Worm (Caenorhabditis elegans): ENCODE results near the gene ugt-9.

Gene ugt-9

DNA sequence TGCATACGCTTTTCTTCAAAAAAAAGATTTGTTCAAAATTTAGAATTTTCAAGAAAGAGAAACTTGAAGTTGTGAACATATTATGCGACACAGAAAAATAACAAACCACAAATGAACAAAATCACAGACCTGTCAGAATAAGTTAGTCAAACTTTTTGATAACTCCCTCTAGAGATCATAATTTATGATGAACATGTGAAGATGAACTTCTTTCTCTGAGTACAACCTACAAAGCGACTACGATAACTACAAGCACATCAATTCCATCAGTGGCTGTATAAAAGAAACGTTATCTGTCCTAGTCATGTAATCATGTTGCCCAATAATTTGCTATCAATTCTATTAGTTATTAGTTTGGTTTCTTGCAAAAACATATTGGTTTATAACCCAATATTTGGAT, at the start of gene ugt-9:
Gene ugt-9, plus strand, starts transcription at position 305 of the 400 bp plus-strand sequence.
- TF ChIP-seq W03F9.2 (tag; optimal IDR thresholded peaks at IDR 0.05): no peak
- TF ChIP-seq dao-5 (tag; optimal IDR thresholded peaks at IDR 0.05): no peak
- no peak for TF ChIP-seq him-1 (tag; optimal IDR thresholded peaks at IDR 0.05)

DNA sequence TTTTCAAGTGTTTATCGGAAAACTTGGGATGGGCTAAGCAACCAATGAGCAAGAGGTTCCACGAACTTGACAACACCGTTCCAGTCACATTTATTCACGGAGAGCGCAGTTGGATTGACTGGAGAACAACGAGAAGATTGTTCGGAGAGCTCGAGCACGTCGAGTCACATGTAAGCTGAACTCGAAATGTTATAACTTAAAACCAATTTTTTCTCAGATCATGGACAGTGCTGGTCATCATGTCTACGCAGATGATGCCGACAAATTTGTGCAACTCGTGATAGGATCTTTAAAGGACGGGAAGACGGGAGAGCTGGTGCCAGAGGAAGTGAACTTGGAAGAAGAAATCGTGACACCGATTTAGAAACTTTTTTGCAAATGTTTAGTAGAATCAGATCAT, 49.3 kb upstream of the ugt-9 start:
- TF ChIP-seq dao-5 (tag; optimal IDR thresholded peaks at IDR 0.05): no peak
- no peak for TF ChIP-seq him-1 (tag; optimal IDR thresholded peaks at IDR 0.05)
- TF ChIP-seq W03F9.2 (tag; optimal IDR thresholded peaks at IDR 0.05): no peak

DNA sequence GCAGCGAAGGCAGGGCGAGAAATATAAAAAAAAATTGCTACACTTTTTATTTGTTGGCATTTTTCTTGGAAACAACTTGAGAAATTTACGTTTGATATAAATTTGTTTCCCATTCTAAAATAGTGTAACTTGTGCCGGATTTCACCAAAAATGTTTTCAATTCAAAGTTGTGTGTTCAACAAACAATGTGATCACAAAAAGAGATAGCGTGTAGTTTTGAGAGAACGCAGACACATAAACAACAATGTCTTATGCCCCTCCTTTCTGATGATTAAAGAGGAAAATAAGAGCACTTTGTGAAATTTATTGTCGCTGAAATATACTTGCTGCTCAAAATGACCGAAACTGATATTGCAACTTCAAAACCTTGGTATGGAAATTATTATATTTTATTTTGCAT, 48.4 kb upstream of the ugt-9 start, which contains the start of gene abhd-5.1:
Gene abhd-5.1, plus strand, starts transcription at position 230 of the 400 bp plus-strand sequence.
- TF ChIP-seq him-1 (tag; optimal IDR thresholded peaks at IDR 0.05) (no peak), W03F9.2 (tag; optimal IDR thresholded peaks at IDR 0.05) (peak; percentile 20), dao-5 (tag; optimal IDR thresholded peaks at IDR 0.05) (no peak)

DNA sequence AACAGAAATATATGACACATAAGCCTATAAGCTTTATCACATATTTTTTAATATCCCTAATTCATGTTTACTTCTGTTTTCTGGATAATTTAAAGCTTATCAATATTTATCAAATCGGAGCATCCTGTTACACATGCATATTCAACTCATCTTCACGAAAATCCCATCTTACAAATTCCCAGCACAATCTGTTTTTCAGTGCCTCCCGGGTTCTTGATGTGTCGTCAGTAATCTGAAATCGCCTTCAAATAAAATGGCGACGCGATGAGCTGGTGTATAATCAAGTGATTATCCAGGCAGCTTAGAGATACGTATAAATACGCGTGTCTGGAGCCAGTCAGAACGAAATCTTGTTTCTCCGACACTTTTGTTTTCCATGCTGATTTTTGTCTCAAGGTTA, 45.4 kb upstream of the ugt-9 start:
- TF ChIP-seq him-1 (tag; optimal IDR thresholded peaks at IDR 0.05) (no peak), W03F9.2 (tag; optimal IDR thresholded peaks at IDR 0.05) (no peak), dao-5 (tag; optimal IDR thresholded peaks at IDR 0.05) (no peak)

DNA sequence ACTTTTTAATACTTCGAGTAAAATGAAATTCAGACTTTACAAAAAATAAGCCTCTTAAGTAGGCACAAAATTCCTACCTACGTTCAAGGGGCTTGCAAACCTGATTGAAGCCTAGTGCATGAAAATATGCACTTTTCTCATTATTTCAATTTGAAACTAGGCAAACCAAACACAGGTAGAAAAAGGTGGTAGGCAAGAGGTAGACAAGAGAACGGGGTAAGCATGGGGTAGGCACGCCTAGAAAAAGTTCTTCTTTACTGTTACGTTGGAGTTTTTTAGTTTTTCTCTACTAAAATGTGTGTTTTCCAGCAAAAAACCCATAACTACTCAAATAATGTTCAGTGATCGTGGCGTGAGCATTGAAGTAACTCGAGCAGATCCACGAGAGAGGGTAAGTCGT, 44.7 kb upstream of the ugt-9 start, which contains the start of gene nex-4:
Gene nex-4, plus strand, starts transcription at position 301 of the 400 bp plus-strand sequence.
- TF ChIP-seq him-1 (tag; optimal IDR thresholded peaks at IDR 0.05) (no peak), dao-5 (tag; optimal IDR thresholded peaks at IDR 0.05) (no peak), W03F9.2 (tag; optimal IDR thresholded peaks at IDR 0.05) (no peak)

DNA sequence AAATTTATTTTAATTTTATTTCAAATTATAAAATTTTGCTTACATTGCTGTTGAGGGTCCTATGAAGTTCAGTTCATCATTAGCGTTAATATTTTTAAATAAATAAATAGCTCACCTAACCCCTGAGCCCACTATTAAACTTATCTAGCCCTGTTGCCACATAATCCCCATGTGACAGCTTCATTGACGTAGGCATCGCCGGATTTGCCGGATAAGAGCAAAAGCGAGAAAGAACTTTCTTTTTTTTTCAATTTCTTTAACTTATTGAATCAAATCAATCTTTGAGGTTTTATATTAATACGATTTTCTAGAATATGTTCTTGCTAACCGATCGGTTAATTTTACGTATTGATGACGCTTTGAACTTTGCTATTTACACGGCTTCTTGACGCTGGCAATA, 43.9 kb upstream of the ugt-9 start:
- TF ChIP-seq dao-5 (tag; optimal IDR thresholded peaks at IDR 0.05): no peak
- no peak for TF ChIP-seq W03F9.2 (tag; optimal IDR thresholded peaks at IDR 0.05)
- no peak for TF ChIP-seq him-1 (tag; optimal IDR thresholded peaks at IDR 0.05)

DNA sequence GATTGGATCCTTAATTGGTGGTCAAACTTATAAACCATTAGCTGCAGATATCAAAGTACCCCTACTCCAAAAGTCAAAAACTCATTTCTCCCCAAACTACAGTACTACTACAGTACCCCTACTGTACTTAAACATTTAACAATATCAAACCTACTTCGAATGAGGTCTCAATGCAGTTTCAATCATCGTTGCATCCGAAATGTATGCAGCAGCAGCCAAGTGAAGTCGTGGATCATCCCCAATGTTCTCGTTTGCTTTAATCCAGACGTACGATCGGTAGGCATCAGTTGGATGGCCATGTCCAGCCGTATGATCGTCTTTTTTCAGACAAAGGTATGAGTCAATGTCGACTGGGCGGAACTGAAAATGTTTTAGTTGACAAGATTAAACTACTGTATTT, 38.3 kb upstream of the ugt-9 start:
- no peak for TF ChIP-seq dao-5 (tag; optimal IDR thresholded peaks at IDR 0.05)
- TF ChIP-seq him-1 (tag; optimal IDR thresholded peaks at IDR 0.05): no peak
- no peak for TF ChIP-seq W03F9.2 (tag; optimal IDR thresholded peaks at IDR 0.05)

DNA sequence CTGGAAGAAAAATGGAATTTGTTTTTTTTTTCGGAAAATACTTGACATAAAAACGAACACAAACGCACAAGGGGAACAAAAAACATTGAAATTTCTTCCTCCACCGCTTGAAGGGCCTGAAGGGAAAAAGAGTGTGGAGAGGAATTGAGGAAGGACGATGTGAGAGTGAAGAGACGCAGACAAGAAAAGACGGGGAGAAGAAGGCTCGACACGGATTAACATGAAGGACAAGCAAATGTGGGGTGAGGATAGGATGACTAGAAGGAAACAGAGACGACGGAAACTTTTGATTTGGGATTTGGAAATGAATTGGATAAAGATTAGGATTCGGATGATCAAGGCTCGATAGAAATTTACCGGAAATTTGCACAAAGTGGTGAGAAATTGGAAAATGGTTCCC, 35.3 kb upstream of the ugt-9 start:
- TF ChIP-seq dao-5 (tag; optimal IDR thresholded peaks at IDR 0.05): no peak
- TF ChIP-seq W03F9.2 (tag; optimal IDR thresholded peaks at IDR 0.05): no peak
- no peak for TF ChIP-seq him-1 (tag; optimal IDR thresholded peaks at IDR 0.05)

DNA sequence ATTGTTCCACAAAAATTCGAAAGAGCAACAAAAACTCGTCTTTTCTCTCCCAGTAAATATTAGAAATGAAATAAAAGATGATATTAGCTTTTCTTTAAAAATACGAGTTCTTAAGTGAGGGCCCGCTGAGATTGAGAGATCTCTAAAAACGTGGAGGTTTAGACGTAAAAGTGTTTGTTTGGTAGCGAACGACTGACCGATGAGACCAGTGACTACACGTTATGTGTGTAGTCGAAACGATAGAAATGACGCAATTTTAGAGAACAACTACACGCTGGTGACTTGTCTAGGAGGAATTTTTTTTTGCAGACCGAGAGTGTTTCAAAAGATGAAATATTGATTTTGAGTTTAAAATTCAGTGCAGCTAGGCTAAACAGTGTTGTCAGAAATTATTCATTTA, 33.1 kb upstream of the ugt-9 start, which contains the start of gene C37H5.13:
Gene C37H5.13, minus strand, starts transcription at position 229 of the 400 bp plus-strand sequence.
- TF ChIP-seq him-1 (tag; optimal IDR thresholded peaks at IDR 0.05) (no peak), dao-5 (tag; optimal IDR thresholded peaks at IDR 0.05) (no peak), W03F9.2 (tag; optimal IDR thresholded peaks at IDR 0.05) (no peak)

DNA sequence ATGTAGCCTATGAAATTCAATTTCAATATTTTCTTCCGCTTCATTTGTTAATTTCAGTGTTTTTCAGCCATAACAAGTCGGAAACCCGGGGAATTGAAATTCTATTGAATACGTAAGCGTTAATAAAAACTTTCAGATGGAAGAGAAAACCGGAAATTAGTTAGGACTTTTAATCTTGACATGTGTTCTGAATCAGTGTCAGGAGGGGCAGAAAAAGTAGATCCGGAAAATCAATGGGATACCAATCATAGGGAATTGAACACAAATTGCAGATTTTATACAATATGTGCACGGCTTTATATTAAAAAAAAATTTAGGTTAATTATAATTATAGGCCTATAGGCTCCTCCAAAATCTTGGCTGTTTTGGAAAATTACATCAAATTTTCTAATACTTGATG, 31.5 kb upstream of the ugt-9 start:
- TF ChIP-seq him-1 (tag; optimal IDR thresholded peaks at IDR 0.05) (no peak), W03F9.2 (tag; optimal IDR thresholded peaks at IDR 0.05) (no peak), dao-5 (tag; optimal IDR thresholded peaks at IDR 0.05) (no peak)

DNA sequence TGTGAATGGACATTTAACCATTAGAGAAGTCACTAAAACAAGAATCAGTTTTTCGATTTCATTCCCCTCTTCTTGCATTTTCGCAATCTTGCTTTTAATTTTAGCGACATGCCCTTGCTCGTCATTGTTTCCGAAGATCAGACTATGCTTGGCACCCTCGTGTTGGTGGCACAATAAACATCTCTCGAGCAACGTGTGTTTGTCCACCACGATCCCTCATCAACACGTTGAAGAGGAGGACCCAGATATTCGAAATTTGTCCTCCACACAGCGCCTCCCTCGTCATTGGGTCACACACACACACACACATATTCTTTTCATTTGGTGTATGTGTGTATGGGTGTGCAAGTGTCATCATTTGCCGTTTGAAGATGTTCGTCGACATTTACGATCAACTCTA, 30.5 kb upstream of the ugt-9 start, which contains the start of gene srd-32:
Gene srd-32, plus strand, starts transcription at position 301 of the 400 bp plus-strand sequence.
- TF ChIP-seq dao-5 (tag; optimal IDR thresholded peaks at IDR 0.05): no peak
- TF ChIP-seq W03F9.2 (tag; optimal IDR thresholded peaks at IDR 0.05): no peak
- TF ChIP-seq him-1 (tag; optimal IDR thresholded peaks at IDR 0.05): no peak

DNA sequence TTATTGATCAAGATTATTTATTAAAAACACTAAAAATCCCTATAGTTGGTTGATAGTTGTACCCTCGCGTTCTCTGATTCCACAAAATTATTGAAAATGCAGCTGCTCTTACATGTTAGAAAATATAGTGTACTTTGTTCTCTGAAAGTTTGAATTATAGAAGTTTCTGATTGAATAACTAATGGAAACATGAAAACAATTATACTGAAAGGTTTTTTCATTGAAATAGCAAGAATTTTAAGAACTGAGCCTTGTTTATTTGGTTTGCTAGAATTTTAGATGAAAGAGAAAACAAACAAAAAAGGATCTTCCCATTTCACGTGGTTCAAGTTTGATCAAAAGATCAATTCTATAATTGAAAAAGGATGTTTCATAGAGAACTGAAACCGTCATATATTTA, 28.3 kb upstream of the ugt-9 start:
- TF ChIP-seq W03F9.2 (tag; optimal IDR thresholded peaks at IDR 0.05): no peak
- no peak for TF ChIP-seq him-1 (tag; optimal IDR thresholded peaks at IDR 0.05)

DNA sequence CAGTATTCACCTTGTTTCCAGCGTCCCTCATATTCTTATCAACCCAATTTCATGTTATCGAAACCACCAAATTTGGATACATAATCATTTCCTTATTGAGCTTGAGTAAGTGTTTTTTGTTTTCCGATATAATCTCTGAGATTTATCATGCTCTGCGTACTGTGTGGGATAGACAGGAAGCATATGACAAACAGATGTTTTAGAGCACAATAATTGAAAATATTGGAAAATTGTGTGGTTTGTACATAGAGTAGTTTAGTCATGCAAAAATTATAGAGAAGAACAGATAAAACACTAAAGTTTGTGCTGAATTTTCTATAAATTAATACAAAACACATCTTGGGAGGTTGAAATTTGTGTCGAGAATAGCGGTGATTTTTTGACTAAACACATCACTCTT, 27.1 kb upstream of the ugt-9 start:
- TF ChIP-seq W03F9.2 (tag; optimal IDR thresholded peaks at IDR 0.05) (no peak), him-1 (tag; optimal IDR thresholded peaks at IDR 0.05) (no peak), dao-5 (tag; optimal IDR thresholded peaks at IDR 0.05) (no peak)

DNA sequence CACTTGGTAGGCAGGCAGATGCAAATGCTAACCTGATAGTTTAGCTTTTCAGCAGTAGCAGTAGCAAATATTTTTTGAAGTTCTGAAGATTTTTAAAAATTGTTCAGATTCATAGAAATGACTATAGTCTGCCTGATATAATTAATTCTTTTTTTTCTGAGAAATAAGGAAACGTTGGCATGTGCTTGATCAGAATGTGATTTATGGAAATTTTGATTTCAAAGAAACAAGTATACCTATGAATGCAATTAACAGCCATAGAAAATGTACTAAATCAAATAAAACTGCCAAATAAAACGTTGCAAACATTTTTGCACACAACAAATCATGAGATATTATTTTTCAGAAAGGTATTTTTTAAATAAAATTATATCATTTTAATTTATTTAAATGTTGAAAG, 25.2 kb upstream of the ugt-9 start:
- TF ChIP-seq dao-5 (tag; optimal IDR thresholded peaks at IDR 0.05): no peak
- TF ChIP-seq him-1 (tag; optimal IDR thresholded peaks at IDR 0.05): no peak
- no peak for TF ChIP-seq W03F9.2 (tag; optimal IDR thresholded peaks at IDR 0.05)

DNA sequence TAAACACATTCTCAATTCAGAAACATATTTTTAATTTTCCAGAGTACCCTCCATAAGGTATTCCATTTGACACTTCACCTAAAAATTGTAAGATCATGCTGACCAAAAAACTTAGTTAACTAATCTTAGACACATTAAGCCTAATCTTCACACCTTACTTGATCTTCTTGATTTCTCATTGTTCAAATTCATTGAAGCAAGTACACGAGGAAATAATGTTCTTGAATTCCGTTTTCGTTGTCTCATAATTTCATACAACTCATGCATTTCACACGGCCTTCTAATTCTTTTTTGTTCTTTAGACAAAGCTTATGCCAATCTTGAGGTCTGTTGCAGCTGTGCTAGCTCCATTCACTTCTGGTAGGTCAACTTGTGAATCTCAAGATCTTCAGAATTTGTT, 23.9 kb upstream of the ugt-9 start, which contains the start of gene srd-33:
Gene srd-33, plus strand, starts transcription at position 301 of the 400 bp plus-strand sequence.
- TF ChIP-seq him-1 (tag; optimal IDR thresholded peaks at IDR 0.05) (no peak), dao-5 (tag; optimal IDR thresholded peaks at IDR 0.05) (no peak), W03F9.2 (tag; optimal IDR thresholded peaks at IDR 0.05) (no peak)

Data from whole organism, L4/young adult.